Worm (Caenorhabditis elegans) whole organism, young adult: ENCODE measurements around the gene C33A12.19.
A peak's percentile ranks its signal among the peaks of the same experiment; 100 is the strongest.

Experiments used
- ama-1 ChIP-seq, 3 experiments: fragments of 150-350 bp in 1 of 3; sonication (generic microtip) in 2 of 3; optimal IDR thresholded peaks; 2 replicates each; lab custom pipeline; 2014 to 2018; ENCODE audit warnings: missing biosample characterization in 2 of 3, missing genetic modification characterization in 2 of 3, missing genetic modification reagents in 2 of 3
- rpc-1 ChIP-seq, 2 experiments: fragments of 150-350 bp in 1 of 2; sonication (generic microtip) in 1 of 2; optimal IDR thresholded peaks; 2 replicates each; lab custom pipeline; 2014 to 2018; ENCODE audit warnings: missing biosample characterization in 1 of 2, missing genetic modification characterization in 1 of 2, missing genetic modification reagents in 1 of 2, missing genotype in 1 of 2
- sdz-38 ChIP-seq: sonication (generic microtip); optimal IDR thresholded peaks from 2 replicates; lab custom pipeline; 2016; ENCODE audit warnings: missing genotype, missing genetic modification characterization, missing compliant biosample characterization
- unc-130 ChIP-seq: sonication (generic microtip); optimal IDR thresholded peaks from 2 replicates; lab custom pipeline; 2016; ENCODE audit warnings: missing genetic modification reagents, missing genetic modification characterization, missing compliant biosample characterization
- unc-62 ChIP-seq: fragments of 150-350 bp; optimal IDR thresholded peaks from 2 replicates; lab custom pipeline; 2014; ENCODE audit warnings: missing biosample characterization, missing genetic modification reagents, missing genetic modification characterization
- xnd-1 ChIP-seq: sonication (generic microtip); optimal IDR thresholded peaks from 2 replicates; lab custom pipeline; 2016; ENCODE audit warnings: missing genotype, missing genetic modification reagents, missing genetic modification characterization, missing compliant biosample characterization

DNA sequence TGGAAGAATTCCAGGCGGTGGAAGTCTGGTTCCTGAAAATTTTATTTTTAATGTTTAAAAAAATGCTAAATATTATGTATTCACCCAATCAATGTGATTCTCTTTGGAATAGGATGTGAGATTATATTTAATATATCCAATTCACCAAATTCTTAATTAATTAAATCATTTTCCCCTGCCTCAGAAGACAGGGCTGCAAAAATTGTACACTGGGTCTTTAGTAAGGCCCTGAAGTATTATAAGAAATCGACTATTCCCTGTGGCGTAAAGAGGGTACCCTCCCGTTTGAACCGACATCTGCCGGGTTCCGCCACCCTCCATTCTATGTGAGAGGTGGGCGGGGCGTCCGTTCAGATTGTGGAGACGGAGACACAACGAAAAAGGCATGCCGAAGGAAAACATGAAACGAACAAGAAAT is 5.6 kb upstream of the C33A12.19 start:
- TF ChIP-seq unc-62 (GFP tag; lab: Kevin White, UChicago), result no peak
- TF ChIP-seq sdz-38, result no peak
- peak; percentile 79 for TF ChIP-seq ama-1 (optimal IDR thresholded peaks at IDR 0.05; lab: Kevin White, UChicago)
- no peak for TF ChIP-seq ama-1 (GFP tag; optimal IDR thresholded peaks at IDR 0.05; lab: Kevin White, UChicago)
- TF ChIP-seq rpc-1 (optimal IDR thresholded peaks at IDR 0.05; lab: Kevin White, UChicago), result no peak
- TF ChIP-seq rpc-1 (tag; optimal IDR thresholded peaks at IDR 0.05; lab: Kevin White, UChicago), result no peak
- no peak for TF ChIP-seq unc-130 (GFP tag; lab: Kevin White, UChicago)
- peak; percentile 57 for TF ChIP-seq xnd-1 (tag; lab: Kevin White, UChicago)
